Worm (Caenorhabditis elegans) whole organism, L1 larva: ENCODE results near the gene C15H11.1.

Experiments
- ceh-82 ChIP-seq, 3 experiments: fragments of 150-350 bp in 1 of 3; sonication (generic microtip) in 2 of 3; optimal IDR thresholded peaks; 2 replicates each; lab custom pipeline; 2014 to 2017; ENCODE audit warnings: missing biosample characterization in 3 of 3, missing genetic modification characterization in 3 of 3
- nhr-11 ChIP-seq: fragments of 150-350 bp; optimal IDR thresholded peaks from 2 replicates; lab custom pipeline; 2014; ENCODE audit warnings: missing biosample characterization, missing genetic modification characterization
- nhr-28 ChIP-seq: fragments of 150-350 bp; optimal IDR thresholded peaks from 2 replicates; lab custom pipeline; 2014; ENCODE audit warnings: missing biosample characterization, missing genetic modification characterization
- nhr-76 ChIP-seq: sonication (generic microtip); optimal IDR thresholded peaks from 2 replicates; lab custom pipeline; 2017; ENCODE audit warnings: missing biosample characterization, missing genetic modification characterization
- nhr-77 ChIP-seq: fragments of 150-350 bp; optimal IDR thresholded peaks from 2 replicates; lab custom pipeline; 2014; ENCODE audit warnings: missing biosample characterization, missing genetic modification characterization
- nhr-85 ChIP-seq: sonication (generic microtip); peaks from one replicate; lab custom pipeline; 2016; ENCODE audit warnings: missing genetic modification characterization, inconsistent platforms, missing compliant biosample characterization
- pqm-1 ChIP-seq: sonication (generic microtip); optimal IDR thresholded peaks from 3 replicates; lab custom pipeline; 2017; ENCODE audit warnings: missing biosample characterization, missing genetic modification characterization
- tbx-2 ChIP-seq: sonication (generic microtip); optimal IDR thresholded peaks from 2 replicates; lab custom pipeline; 2016; ENCODE audit warnings: missing genetic modification characterization, missing compliant biosample characterization

- TF ChIP-seq nhr-85 (no peak), ceh-82 (tag; optimal IDR thresholded peaks at IDR 0.05; lab: Kevin White, UChicago) (no peak), tbx-2 (tag; lab: Kevin White, UChicago) (no peak), nhr-11 (tag; lab: Kevin White, UChicago) (no peak), nhr-77 (tag; lab: Kevin White, UChicago) (no peak), nhr-76 (tag; lab: Kevin White, UChicago) (no peak), pqm-1 (tag; lab: Kevin White, UChicago) (no peak), nhr-28 (tag; lab: Kevin White, UChicago) (no peak)
Observed at ce11 chrV:14421325-14421724, 27.7 kb downstream of the C15H11.1 start, which contains the start of gene dhs-22.
